Worm (Caenorhabditis elegans) whole organism, young adult: ENCODE results near the gene vha-6.

Source experiments
- B0336.3 ChIP-seq: fragments of 200-800 bp; sonication (Bioruptor generic); IDR thresholded peaks from 2 replicates; pipeline ENCODE4 v1.3.6; 2022; ENCODE audit warnings: missing genetic modification characterization, missing compliant biosample characterization
- F22D6.2 ChIP-seq: sonication (generic microtip); optimal IDR thresholded peaks from 2 replicates; lab custom pipeline; 2016; ENCODE audit warnings: mild to moderate bottlenecking, missing genetic modification characterization, missing compliant biosample characterization
- F23B12.7 ChIP-seq: sonication (generic microtip); optimal IDR thresholded peaks from 2 replicates; lab custom pipeline; 2017; ENCODE audit warnings: missing genetic modification characterization, mild to moderate bottlenecking, missing compliant biosample characterization, antibody characterized with exemption, moderate library complexity; ENCODE audit not compliant: insufficient read depth
- F33H1.4 ChIP-seq: fragments of 200-800 bp; sonication (Bioruptor generic); IDR thresholded peaks from 2 replicates; pipeline ENCODE4 v1.3.6; 2022; ENCODE audit warnings: missing genetic modification reagents, missing genetic modification characterization, missing compliant biosample characterization
- F49E8.2 ChIP-seq: sonication (generic microtip); optimal IDR thresholded peaks from 3 replicates; lab custom pipeline; 2017; ENCODE audit warnings: missing genetic modification characterization, mild to moderate bottlenecking, missing compliant biosample characterization, antibody characterized with exemption, moderate library complexity; ENCODE audit not compliant: insufficient read depth
- F52B5.7 ChIP-seq: sonication (generic microtip); optimal IDR thresholded peaks from 2 replicates; lab custom pipeline; 2016; ENCODE audit warnings: mild to moderate bottlenecking, missing genetic modification characterization, missing compliant biosample characterization
- F57C9.4 ChIP-seq: sonication (generic microtip); optimal IDR thresholded peaks from 2 replicates; lab custom pipeline; 2017; ENCODE audit warnings: mild to moderate bottlenecking, missing genetic modification characterization, missing compliant biosample characterization
- K12H6.12 ChIP-seq: fragments of 200-800 bp; sonication (Bioruptor generic); optimal IDR thresholded peaks from 2 replicates; lab custom pipeline; 2018; ENCODE audit warnings: mild to moderate bottlenecking, missing genetic modification characterization, missing compliant biosample characterization
- Y67H2A.10 ChIP-seq: fragments of 200-800 bp; sonication (Bioruptor generic); conservative IDR thresholded peaks from 2 replicates; pipeline ENCODE4 v1.3.6; 2022; ENCODE audit warnings: missing genetic modification reagents, missing genetic modification characterization, missing compliant biosample characterization
- Y79H2A.3 ChIP-seq: fragments of 200-800 bp; sonication (Bioruptor generic); conservative IDR thresholded peaks from 2 replicates; pipeline ENCODE4 v1.3.6; 2022; ENCODE audit warnings: missing genetic modification reagents, missing genetic modification characterization, missing compliant biosample characterization
- ZK185.1 ChIP-seq: sonication (generic microtip); optimal IDR thresholded peaks from 2 replicates; lab custom pipeline; 2016; ENCODE audit warnings: mild to moderate bottlenecking, missing genetic modification characterization, missing compliant biosample characterization; ENCODE audit not compliant: poor library complexity, severe bottlenecking
- ama-1 ChIP-seq, 3 experiments: fragments of 150-350 bp in 1 of 3; sonication (generic microtip) in 2 of 3; optimal IDR thresholded peaks; 2 replicates each; lab custom pipeline; 2014 to 2018; ENCODE audit warnings: missing biosample characterization in 2 of 3, missing genetic modification characterization in 2 of 3, missing genetic modification reagents in 2 of 3
- attf-3 ChIP-seq: fragments of 200-800 bp; sonication (Bioruptor generic); conservative IDR thresholded peaks from 2 replicates; pipeline ENCODE4 v1.3.6; 2022; ENCODE audit warnings: missing genetic modification reagents, missing genetic modification characterization, missing compliant biosample characterization
- attf-6 ChIP-seq: fragments of 200-800 bp; sonication (Bioruptor generic); IDR thresholded peaks from 2 replicates; pipeline ENCODE4 v1.3.6; 2022; ENCODE audit warnings: missing genetic modification reagents, missing genetic modification characterization, missing compliant biosample characterization
- cebp-1 ChIP-seq, 2 experiments: fragments of 200-800 bp in 1 of 2; sonication (Bioruptor generic) in 1 of 2; sonication (generic microtip) in 1 of 2; IDR thresholded peaks in 1 of 2; optimal IDR thresholded peaks in 1 of 2; 2 replicates each; pipeline versions ENCODE4 v1.3.6 to Lab custom; 2017 to 2022; ENCODE audit warnings: missing compliant biosample characterization in 2 of 2, missing genetic modification characterization in 2 of 2, mild to moderate bottlenecking in 1 of 2, missing genetic modification reagents in 1 of 2, moderate library complexity in 1 of 2
- ceh-100 ChIP-seq: fragments of 200-800 bp; sonication (Bioruptor generic); IDR thresholded peaks from 2 replicates; pipeline ENCODE4 v1.3.6; 2022; ENCODE audit warnings: missing genetic modification reagents, missing genetic modification characterization, missing compliant biosample characterization
- ceh-58 ChIP-seq: fragments of 200-800 bp; sonication (Bioruptor generic); IDR thresholded peaks from 2 replicates; pipeline ENCODE4 v1.3.6; 2022; ENCODE audit warnings: missing genetic modification characterization, missing compliant biosample characterization
- dox-1 ChIP-seq: fragments of 200-800 bp; sonication (Bioruptor generic); IDR thresholded peaks from 2 replicates; pipeline ENCODE4 v1.3.6; 2022; ENCODE audit warnings: missing genetic modification reagents, missing genetic modification characterization, missing compliant biosample characterization
- egl-44 ChIP-seq: fragments of 200-800 bp; sonication (Bioruptor generic); IDR thresholded peaks from 2 replicates; pipeline ENCODE4 v1.3.6; 2022; ENCODE audit warnings: missing genetic modification reagents, missing genetic modification characterization, missing compliant biosample characterization
- egrh-3 ChIP-seq: fragments of 200-800 bp; sonication (Bioruptor generic); IDR thresholded peaks from 2 replicates; pipeline ENCODE4 v1.3.6; 2022; ENCODE audit warnings: missing genetic modification reagents, missing genetic modification characterization, missing compliant biosample characterization
- ekl-4 ChIP-seq: fragments of 200-800 bp; sonication (Bioruptor generic); IDR thresholded peaks from 2 replicates; pipeline ENCODE4 v1.3.6; 2022; ENCODE audit warnings: missing genetic modification reagents, missing genetic modification characterization, missing compliant biosample characterization
- ets-4 ChIP-seq: fragments of 200-800 bp; sonication (Bioruptor generic); optimal IDR thresholded peaks from 2 replicates; lab custom pipeline; 2018; ENCODE audit warnings: mild to moderate bottlenecking, missing genetic modification characterization, missing compliant biosample characterization
- him-1 ChIP-seq: sonication (generic microtip); optimal IDR thresholded peaks from 2 replicates; lab custom pipeline; 2016; ENCODE audit warnings: missing genotype, missing genetic modification reagents, missing genetic modification characterization, missing compliant biosample characterization
- hmg-1.2 ChIP-seq: fragments of 200-800 bp; sonication (Bioruptor generic); IDR thresholded peaks from 2 replicates; pipeline ENCODE4 v1.3.6; 2022; ENCODE audit warnings: missing genetic modification reagents, missing genetic modification characterization, missing compliant biosample characterization
- hrde-1 ChIP-seq: sonication (generic microtip); optimal IDR thresholded peaks from 2 replicates; lab custom pipeline; 2016; ENCODE audit warnings: missing genetic modification characterization, mild to moderate bottlenecking, missing compliant biosample characterization, moderate library complexity, missing genotype, missing genetic modification reagents, borderline replicate concordance
- hsf-1 ChIP-seq: fragments of 200-800 bp; sonication (Bioruptor generic); IDR thresholded peaks from 2 replicates; pipeline ENCODE4 v1.3.6; 2022; ENCODE audit warnings: missing genetic modification reagents, missing genetic modification characterization, missing compliant biosample characterization
- lin-54 ChIP-seq: fragments of 200-800 bp; sonication (Bioruptor generic); optimal IDR thresholded peaks from 2 replicates; lab custom pipeline; 2018; ENCODE audit warnings: mild to moderate bottlenecking, missing genetic modification characterization, missing compliant biosample characterization
- lsl-1 ChIP-seq: fragments of 200-800 bp; sonication (Bioruptor generic); optimal IDR thresholded peaks from 2 replicates; lab custom pipeline; 2018; ENCODE audit warnings: mild to moderate bottlenecking, missing genetic modification characterization, moderate library complexity, missing compliant biosample characterization
- madf-3 ChIP-seq: fragments of 200-800 bp; sonication (Bioruptor generic); IDR thresholded peaks from 2 replicates; pipeline ENCODE4 v1.3.6; 2022; ENCODE audit warnings: missing genetic modification reagents, missing genetic modification characterization, missing compliant biosample characterization
- madf-6 ChIP-seq: fragments of 200-800 bp; sonication (Bioruptor generic); IDR thresholded peaks from 2 replicates; pipeline ENCODE4 v1.3.6; 2022; ENCODE audit warnings: missing genetic modification reagents, missing genetic modification characterization, missing compliant biosample characterization
- mcd-1 ChIP-seq: fragments of 200-800 bp; sonication (Bioruptor generic); IDR thresholded peaks from 2 replicates; pipeline ENCODE4 v1.3.6; 2022; ENCODE audit warnings: missing genetic modification reagents, missing genetic modification characterization, missing compliant biosample characterization
- nfyb-1 ChIP-seq: fragments of 200-800 bp; sonication (Bioruptor generic); IDR thresholded peaks from 2 replicates; pipeline ENCODE4 v1.3.6; 2022; ENCODE audit warnings: missing genetic modification reagents, missing genetic modification characterization, missing compliant biosample characterization
- nhr-27 ChIP-seq: fragments of 200-800 bp; sonication (Bioruptor generic); optimal IDR thresholded peaks from 2 replicates; lab custom pipeline; 2018; ENCODE audit warnings: mild to moderate bottlenecking, missing genetic modification characterization, moderate library complexity, missing compliant biosample characterization
- repo-1 ChIP-seq: sonication (generic microtip); optimal IDR thresholded peaks from 2 replicates; lab custom pipeline; 2017; ENCODE audit warnings: mild to moderate bottlenecking, missing genetic modification characterization, missing compliant biosample characterization
- sdz-38 ChIP-seq: sonication (generic microtip); optimal IDR thresholded peaks from 2 replicates; lab custom pipeline; 2016; ENCODE audit warnings: missing genotype, missing genetic modification characterization, missing compliant biosample characterization
- tbp1 ChIP-seq: fragments of 200-800 bp; sonication (Bioruptor generic); optimal IDR thresholded peaks from 2 replicates; lab custom pipeline; 2018; ENCODE audit warnings: mild to moderate bottlenecking, missing genetic modification characterization, missing compliant biosample characterization
- tlf-1 ChIP-seq: fragments of 200-800 bp; sonication (Bioruptor generic); optimal IDR thresholded peaks from 2 replicates; lab custom pipeline; 2018; ENCODE audit warnings: mild to moderate bottlenecking, missing genetic modification characterization, missing compliant biosample characterization
- zfh-2 ChIP-seq: fragments of 200-800 bp; sonication (Bioruptor generic); conservative IDR thresholded peaks from 2 replicates; pipeline ENCODE4 v1.3.6; 2022; ENCODE audit warnings: missing genetic modification reagents, missing genetic modification characterization, missing compliant biosample characterization
- ztf-6 ChIP-seq: fragments of 200-800 bp; sonication (Bioruptor generic); IDR thresholded peaks from 2 replicates; pipeline ENCODE4 v1.3.6; 2022; ENCODE audit warnings: missing genetic modification reagents, missing genetic modification characterization, missing compliant biosample characterization

The vha-6 gene

DNA sequence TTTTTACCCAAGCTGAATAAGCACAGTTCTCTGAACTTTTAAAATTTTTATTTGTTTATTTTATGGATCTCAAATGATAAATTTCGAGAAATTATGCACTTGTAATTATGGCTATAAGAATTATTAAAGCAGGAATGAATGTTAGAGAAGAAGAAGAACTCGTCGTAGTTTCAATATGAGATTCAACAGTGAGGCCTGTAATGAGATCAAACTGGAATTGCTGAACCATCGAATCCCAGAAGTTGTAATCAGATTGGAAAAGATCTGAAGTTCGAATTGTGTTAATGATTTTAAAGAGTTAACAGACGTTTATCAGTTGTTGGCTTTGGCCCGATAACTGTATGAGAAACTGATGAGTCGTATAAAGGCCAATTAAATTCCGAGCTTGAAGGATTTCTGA is 17.5 kb upstream of the vha-6 start:
- TF ChIP-seq tbp1 (GFP tag; lab: Kevin White, UChicago) (peak; percentile 0), K12H6.12 (no peak), hmg-1.2 (GFP tag; lab: Robert Waterston, UW) (peak; percentile 18; the same call in 1 of the 2 replicates), hsf-1 (GFP tag; lab: Robert Waterston, UW) (peak; percentile 70; the same call in 1 of the 2 replicates), madf-3 (GFP tag; lab: Robert Waterston, UW) (peak; percentile 69; the same call in 1 of the 2 replicates), madf-6 (GFP tag; lab: Robert Waterston, UW) (peak; percentile 67), dox-1 (GFP tag; lab: Robert Waterston, UW) (no peak), lin-54 (GFP tag; lab: Kevin White, UChicago) (peak; percentile 21), tlf-1 (peak; percentile 2), ekl-4 (GFP tag; lab: Robert Waterston, UW) (peak; percentile 68; the same call in 1 of the 2 replicates), him-1 (tag; lab: Kevin White, UChicago) (peak; percentile 31), Y79H2A.3 (GFP tag; lab: Robert Waterston, UW) (peak; percentile 84; the same call in 1 of the 2 replicates), repo-1 (tag; lab: Kevin White, UChicago) (peak; percentile 24), hrde-1 (tag; lab: Kevin White, UChicago) (peak; percentile 68), sdz-38 (tag; lab: Kevin White, UChicago) (no peak), egl-44 (GFP tag; lab: Robert Waterston, UW) (peak; percentile 43; the same call in 1 of the 2 replicates), cebp-1 (GFP tag; IDR thresholded peaks at IDR 0.05; lab: Robert Waterston, UW) (no peak), cebp-1 (tag; optimal IDR thresholded peaks at IDR 0.05; lab: Kevin White, UChicago) (peak; percentile 3), F49E8.2 (tag; lab: Kevin White, UChicago) (peak; percentile 42), ets-4 (GFP tag; lab: Kevin White, UChicago) (no peak), F33H1.4 (GFP tag; lab: Robert Waterston, UW) (peak; percentile 26; the same call in 1 of the 2 replicates), F22D6.2 (tag; lab: Kevin White, UChicago) (no peak), mcd-1 (GFP tag; lab: Robert Waterston, UW) (peak; percentile 24; the same call in 1 of the 2 replicates)
- TF ChIP-seq, all 124 proteins: peak for 17

DNA sequence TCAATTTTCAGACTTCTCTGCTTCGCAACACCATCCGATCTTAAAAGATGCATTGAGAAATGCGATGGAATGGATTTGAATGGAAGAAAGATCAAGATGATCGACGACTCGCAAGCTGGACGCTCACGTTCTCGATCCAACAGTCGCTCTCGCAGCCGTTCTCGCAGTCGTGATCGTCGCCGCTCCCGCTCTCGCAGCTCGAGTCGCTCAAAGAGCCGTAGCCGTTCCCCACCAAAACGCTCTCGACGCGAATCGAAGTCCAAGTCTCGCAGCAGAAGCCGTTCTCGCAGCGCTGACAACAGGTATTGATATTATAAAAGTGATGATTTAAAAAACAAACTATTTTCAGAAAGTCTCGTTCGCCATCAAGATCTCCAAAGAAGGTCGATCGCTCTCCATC is 16.9 kb upstream of the vha-6 start:
- TF ChIP-seq F22D6.2 (tag; lab: Kevin White, UChicago) (no peak), zfh-2 (GFP tag; lab: Robert Waterston, UW) (peak; percentile 89), him-1 (tag; lab: Kevin White, UChicago) (no peak), egrh-3 (GFP tag; lab: Robert Waterston, UW) (peak; percentile 75; the same call in 1 of the 2 replicates), madf-3 (GFP tag; lab: Robert Waterston, UW) (0 out of 2 replicates have a peak, but pooled peaks have one; percentile 12), ceh-58 (GFP tag; lab: Robert Waterston, UW) (0 out of 2 replicates have a peak, but pooled peaks have one; percentile 41), nfyb-1 (GFP tag; lab: Robert Waterston, UW) (0 out of 2 replicates have a peak, but pooled peaks have one; percentile 12)

DNA sequence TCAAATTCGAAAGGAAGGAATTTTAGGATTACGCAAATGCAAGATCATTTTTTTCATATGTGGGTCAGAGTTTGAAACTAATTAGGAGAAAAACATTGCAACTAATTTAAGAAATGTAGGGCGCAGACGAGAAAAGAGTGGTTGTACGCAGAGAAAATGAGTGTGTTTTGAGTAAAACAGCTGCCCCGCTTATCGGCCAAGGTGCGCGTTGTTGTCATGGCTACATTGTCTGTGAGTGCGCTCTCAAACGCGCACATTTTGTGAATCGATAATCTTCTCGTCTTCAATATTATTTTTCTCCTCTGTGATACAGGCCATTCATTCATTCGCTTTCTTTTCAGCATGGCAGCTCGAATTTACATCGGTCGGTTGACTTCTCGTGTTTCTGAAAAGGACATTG is 15.4 kb upstream of the vha-6 start:
- TF ChIP-seq nfyb-1 (GFP tag; lab: Robert Waterston, UW) (0 out of 2 replicates have a peak, but pooled peaks have one; percentile 31), ceh-100 (GFP tag; lab: Robert Waterston, UW) (no peak), cebp-1 (GFP tag; IDR thresholded peaks at IDR 0.05; lab: Robert Waterston, UW) (no peak), cebp-1 (tag; optimal IDR thresholded peaks at IDR 0.05; lab: Kevin White, UChicago) (peak; percentile 31), madf-6 (GFP tag; lab: Robert Waterston, UW) (peak; percentile 37; the same call in 1 of the 2 replicates)

DNA sequence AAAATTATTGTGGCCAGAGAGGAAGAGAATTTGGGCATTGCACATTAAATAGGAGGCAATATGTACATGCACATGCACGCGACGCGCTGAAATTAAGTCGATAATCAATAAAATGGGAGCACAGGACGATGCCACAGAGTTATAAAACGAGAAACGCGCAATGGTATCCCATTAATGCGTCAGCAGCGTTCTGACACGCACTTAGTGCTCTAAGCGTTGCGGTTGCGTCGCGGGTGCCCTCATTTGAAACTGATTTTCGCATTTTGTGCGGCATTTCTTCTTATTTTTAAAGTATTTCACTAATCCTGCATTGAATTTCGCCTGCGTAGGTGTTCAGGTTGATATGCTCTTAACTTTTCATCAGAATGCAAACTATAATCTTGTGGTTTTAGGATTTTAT is 14.8 kb upstream of the vha-6 start, which contains the start of gene rsp-1:
TSS of gene rsp-1 (plus strand) at position 338 of the 400 bp plus-strand sequence.
- peak; percentile 79 for TF ChIP-seq lsl-1 (GFP tag; lab: Kevin White, UChicago)
- peak; percentile 16 for TF ChIP-seq F52B5.7 (tag; lab: Kevin White, UChicago)
- peak; percentile 81 for TF ChIP-seq Y67H2A.10 (GFP tag; lab: Robert Waterston, UW)
- 0 out of 2 replicates have a peak, but pooled peaks have one; percentile 26 for TF ChIP-seq ztf-6 (GFP tag; lab: Robert Waterston, UW)
- TF ChIP-seq F23B12.7 = peak; percentile 85
- TF ChIP-seq nhr-27 = no peak
- TF ChIP-seq madf-3 (GFP tag; lab: Robert Waterston, UW) = peak; percentile 100
- peak; percentile 94 for TF ChIP-seq ekl-4 (GFP tag; lab: Robert Waterston, UW)
- TF ChIP-seq ama-1 (optimal IDR thresholded peaks at IDR 0.05; lab: Kevin White, UChicago) = no peak
- TF ChIP-seq ama-1 (GFP tag; optimal IDR thresholded peaks at IDR 0.05; lab: Kevin White, UChicago) = no peak
- peak; percentile 79 for TF ChIP-seq attf-3
- TF ChIP-seq attf-6 = no peak; the same call in 1 of the 2 replicates
- TF ChIP-seq ZK185.1 = peak; percentile 80
- TF ChIP-seq B0336.3 (GFP tag; lab: Robert Waterston, UW) = peak; percentile 83
- TF ChIP-seq F57C9.4 = no peak
